Fruit fly (Drosophila melanogaster): ENCODE data around the gene ScsbetaA.

DNA sequence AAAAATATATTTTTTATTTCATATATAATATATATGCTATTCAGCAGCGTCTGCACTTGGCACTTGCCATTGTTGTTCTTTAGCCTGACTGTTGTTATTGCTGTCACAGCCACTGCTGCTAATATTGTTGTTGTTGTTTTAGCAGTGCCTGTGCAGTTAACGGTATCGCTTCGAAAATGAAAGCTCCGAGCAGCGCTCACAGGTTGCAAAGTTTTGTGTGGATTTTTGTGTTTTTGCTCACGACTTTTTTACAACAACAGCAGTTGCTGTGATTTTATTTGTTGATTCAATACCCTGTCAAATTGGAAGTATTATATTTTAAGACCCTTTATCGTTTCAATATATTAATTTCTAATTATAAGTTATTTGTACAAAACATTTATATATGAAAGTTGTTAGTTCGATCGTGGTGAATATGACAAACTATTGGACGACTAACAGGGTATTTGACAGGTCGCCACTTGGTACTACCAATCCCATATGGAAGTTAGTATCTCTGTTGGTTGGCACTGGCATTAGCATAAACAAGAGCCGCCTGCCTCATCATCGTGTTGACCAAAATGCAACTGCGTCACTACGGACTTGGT is 25.3 kb downstream of the ScsbetaA start:
- TF ChIP-seq pad (GFP tag; optimal IDR thresholded peaks at IDR 0.05) (no peak), CG7045 (GFP tag; optimal IDR thresholded peaks at IDR 0.05) (no peak), CG5204 (GFP tag; optimal IDR thresholded peaks at IDR 0.05) (no peak), cnc (optimal IDR thresholded peaks at IDR 0.05) (no peak), Mnt (GFP tag; optimal IDR thresholded peaks at IDR 0.05) (no peak)

Data from whole organism, adult.